Fruit fly (Drosophila melanogaster) whole organism, embryonic: ENCODE data around the gene CG5986.

Source experiments
- Bteb2 ChIP-seq: fragments of 200-800 bp; sonication (Bioruptor generic); optimal IDR thresholded peaks from 2 replicates; lab custom pipeline; 2016; ENCODE audit warnings: missing biosample characterization, missing genetic modification characterization
- CG10147 ChIP-seq: fragments of 200-800 bp; sonication (Bioruptor generic); optimal IDR thresholded peaks from 2 replicates; lab custom pipeline; 2019; ENCODE audit warnings: missing biosample characterization, mild to moderate bottlenecking, missing genetic modification characterization, moderate library complexity
- CG10431 ChIP-seq: fragments of 200-800 bp; sonication (Bioruptor generic); optimal IDR thresholded peaks from 3 replicates; lab custom pipeline; 2018; ENCODE audit warnings: missing biosample characterization, mild to moderate bottlenecking, missing genetic modification characterization
- CG10543 ChIP-seq: fragments of 200-800 bp; sonication (Bioruptor generic); optimal IDR thresholded peaks from 3 replicates; lab custom pipeline; 2017; ENCODE audit warnings: missing biosample characterization, mild to moderate bottlenecking, missing genetic modification characterization, moderate library complexity
- CG10565 ChIP-seq: fragments of 200-800 bp; sonication (Bioruptor generic); optimal IDR thresholded peaks from 3 replicates; lab custom pipeline; 2016; ENCODE audit warnings: missing biosample characterization, mild to moderate bottlenecking, missing genetic modification characterization
- CG11093 ChIP-seq: fragments of 200-800 bp; sonication (Bioruptor generic); IDR thresholded peaks from 3 replicates; pipeline ENCODE4 v1.3.6; 2022; ENCODE audit warnings: missing biosample characterization, missing genetic modification characterization
- CG12155 ChIP-seq: fragments of 200-800 bp; sonication (Bioruptor generic); optimal IDR thresholded peaks from 3 replicates; lab custom pipeline; 2016; ENCODE audit warnings: missing biosample characterization, missing genetic modification characterization
- CG13287 ChIP-seq: fragments of 200-800 bp; sonication (Bioruptor generic); IDR thresholded peaks from 2 replicates; pipeline ENCODE4 v1.3.6; 2022; ENCODE audit warnings: missing biosample characterization, missing genetic modification characterization; ENCODE audit not compliant: partially characterized antibody
- CG14014 ChIP-seq: fragments of 200-800 bp; sonication (Bioruptor generic); IDR thresholded peaks from 2 replicates; pipeline ENCODE4 v1.3.6; 2022; ENCODE audit warnings: missing biosample characterization, missing genetic modification characterization
- CG14710 ChIP-seq: fragments of 200-800 bp; sonication (Bioruptor generic); optimal IDR thresholded peaks from 3 replicates; lab custom pipeline; 2019; ENCODE audit warnings: missing biosample characterization, mild to moderate bottlenecking, missing genetic modification characterization, moderate library complexity
- CG15601 ChIP-seq: fragments of 200-800 bp; sonication (Bioruptor generic); optimal IDR thresholded peaks from 3 replicates; lab custom pipeline; 2019; ENCODE audit warnings: missing biosample characterization, mild to moderate bottlenecking, missing genetic modification characterization, moderate library complexity
- CG16813 ChIP-seq: fragments of 200-800 bp; sonication (Bioruptor generic); IDR thresholded peaks from 3 replicates; pipeline ENCODE4 v1.3.6; 2022; ENCODE audit warnings: missing biosample characterization, missing genetic modification characterization; ENCODE audit not compliant: partially characterized antibody
- CG17612 ChIP-seq: fragments of 200-800 bp; sonication (Bioruptor generic); IDR thresholded peaks from 2 replicates; pipeline ENCODE4 v1.3.6; 2022; ENCODE audit warnings: missing biosample characterization, missing genetic modification characterization
- CG18619 ChIP-seq: fragments of 200-800 bp; sonication (Bioruptor generic); optimal IDR thresholded peaks from 3 replicates; lab custom pipeline; 2017; ENCODE audit warnings: missing biosample characterization, mild to moderate bottlenecking, missing genetic modification characterization
- CG18764 ChIP-seq: fragments of 200-800 bp; sonication (Bioruptor generic); optimal IDR thresholded peaks from 3 replicates; lab custom pipeline; 2016; ENCODE audit warnings: missing biosample characterization, missing genetic modification characterization
- CG2116 ChIP-seq: fragments of 200-800 bp; sonication (Bioruptor generic); optimal IDR thresholded peaks from 3 replicates; lab custom pipeline; 2018; ENCODE audit warnings: missing biosample characterization, mild to moderate bottlenecking, missing genetic modification characterization
- CG30020 ChIP-seq: fragments of 200-800 bp; optimal IDR thresholded peaks from 2 replicates; lab custom pipeline; 2019; ENCODE audit warnings: missing biosample characterization, mild to moderate bottlenecking, missing genetic modification characterization, moderate library complexity
- CG32532 ChIP-seq: fragments of 200-800 bp; sonication (Bioruptor generic); IDR thresholded peaks from 2 replicates; pipeline ENCODE4 v1.3.6; 2022; ENCODE audit warnings: missing biosample characterization, missing genetic modification characterization
- CG3995 ChIP-seq: fragments of 200-800 bp; sonication (Bioruptor generic); optimal IDR thresholded peaks from 3 replicates; lab custom pipeline; 2016; ENCODE audit warnings: missing biosample characterization, missing genetic modification characterization
- CG43689 ChIP-seq: fragments of 200-800 bp; sonication (Bioruptor generic); IDR thresholded peaks from 2 replicates; pipeline ENCODE4 v1.3.6; 2022; ENCODE audit warnings: missing biosample characterization, missing genetic modification characterization
- CG4617 ChIP-seq: fragments of 200-800 bp; sonication (Bioruptor generic); optimal IDR thresholded peaks from 3 replicates; lab custom pipeline; 2016; ENCODE audit warnings: missing biosample characterization, missing genetic modification characterization, borderline replicate concordance
- CG7786 ChIP-seq: fragments of 200-800 bp; sonication (Bioruptor generic); optimal IDR thresholded peaks from 2 replicates; lab custom pipeline; 2016; ENCODE audit warnings: missing biosample characterization, missing genetic modification characterization
- CG8388 ChIP-seq: fragments of 200-800 bp; sonication (Bioruptor generic); optimal IDR thresholded peaks from 2 replicates; lab custom pipeline; 2019; ENCODE audit warnings: missing biosample characterization, mild to moderate bottlenecking, missing genetic modification characterization, moderate library complexity
- CG8478 ChIP-seq: fragments of >200 bp; optimal IDR thresholded peaks from 2 replicates; lab custom pipeline; 2018
- CG8944 ChIP-seq: fragments of 200-800 bp; sonication (Bioruptor generic); optimal IDR thresholded peaks from 3 replicates; lab custom pipeline; 2016; ENCODE audit warnings: missing biosample characterization, missing genetic modification characterization
- CG9797 ChIP-seq: fragments of 200-800 bp; sonication (Bioruptor generic); optimal IDR thresholded peaks from 3 replicates; lab custom pipeline; 2018; ENCODE audit warnings: missing biosample characterization, mild to moderate bottlenecking, missing genetic modification characterization
- Med ChIP-seq: fragments of 200-800 bp; sonication (Bioruptor generic); peaks from one replicate; lab custom pipeline; 2016; ENCODE audit warnings: missing biosample characterization, missing genetic modification characterization, mild to moderate bottlenecking, inconsistent platforms, moderate library complexity
- Scr ChIP-seq: fragments of 200-800 bp; sonication (Bioruptor generic); IDR thresholded peaks from 2 replicates; pipeline ENCODE4 v1.3.6; 2022; ENCODE audit warnings: missing biosample characterization, missing genetic modification characterization; ENCODE audit not compliant: partially characterized antibody
- Side ChIP-seq: fragments of 200-800 bp; sonication (Bioruptor generic); optimal IDR thresholded peaks from 2 replicates; lab custom pipeline; 2016; ENCODE audit warnings: missing biosample characterization, missing genetic modification characterization
- Sin3A ChIP-seq: fragments of >200 bp; optimal IDR thresholded peaks from 2 replicates; lab custom pipeline; 2018
- Six4 ChIP-seq: fragments of 200-800 bp; sonication (Bioruptor generic); optimal IDR thresholded peaks from 2 replicates; lab custom pipeline; 2016; ENCODE audit warnings: missing biosample characterization, missing genetic modification characterization
- ara ChIP-seq: fragments of 200-800 bp; sonication (Bioruptor generic); IDR thresholded peaks from 2 replicates; pipeline ENCODE4 v1.3.6; 2022; ENCODE audit warnings: missing biosample characterization, missing genetic modification characterization
- bsh ChIP-seq, 2 experiments: fragments of 200-800 bp; sonication (Bioruptor generic); optimal IDR thresholded peaks; 2 replicates each; lab custom pipeline; 2017 to 2018; ENCODE audit warnings: mild to moderate bottlenecking in 2 of 2, missing biosample characterization in 2 of 2, missing genetic modification characterization in 2 of 2, moderate library complexity in 1 of 2
- chinmo ChIP-seq: fragments of 200-800 bp; sonication (Bioruptor generic); IDR thresholded peaks from 4 replicates; pipeline ENCODE4 v1.3.6; 2022; ENCODE audit warnings: missing biosample characterization, missing genetic modification characterization; ENCODE audit not compliant: partially characterized antibody
- chn ChIP-seq: fragments of 200-800 bp; sonication (Bioruptor generic); optimal IDR thresholded peaks from 2 replicates; lab custom pipeline; 2016; ENCODE audit warnings: missing biosample characterization, missing genetic modification characterization
- corto ChIP-seq: fragments of 200-800 bp; sonication (Bioruptor generic); optimal IDR thresholded peaks from 2 replicates; lab custom pipeline; 2016; ENCODE audit warnings: missing biosample characterization, mild to moderate bottlenecking, missing genetic modification characterization, moderate library complexity
- dmrt11E ChIP-seq: fragments of 200-800 bp; sonication (Bioruptor generic); optimal IDR thresholded peaks from 3 replicates; lab custom pipeline; 2018; ENCODE audit warnings: missing biosample characterization, mild to moderate bottlenecking, missing genetic modification characterization, moderate library complexity
- ems ChIP-seq: fragments of 200-800 bp; sonication (Bioruptor generic); optimal IDR thresholded peaks from 3 replicates; lab custom pipeline; 2016; ENCODE audit warnings: missing biosample characterization, missing genetic modification characterization
- gem ChIP-seq: fragments of 200-800 bp; sonication (Bioruptor generic); optimal IDR thresholded peaks from 2 replicates; lab custom pipeline; 2019; ENCODE audit warnings: missing biosample characterization, mild to moderate bottlenecking, missing genetic modification characterization, moderate library complexity
- klu ChIP-seq: fragments of 200-800 bp; sonication (Bioruptor generic); IDR thresholded peaks from 2 replicates; pipeline ENCODE4 v1.3.6; 2022; ENCODE audit warnings: missing biosample characterization, missing genetic modification characterization
- lilli ChIP-seq: fragments of 200-800 bp; sonication (Bioruptor generic); optimal IDR thresholded peaks from 3 replicates; lab custom pipeline; 2016; ENCODE audit warnings: missing biosample characterization, missing genetic modification characterization
- mirr ChIP-seq: fragments of 200-800 bp; sonication (Bioruptor generic); optimal IDR thresholded peaks from 3 replicates; lab custom pipeline; 2018; ENCODE audit warnings: missing biosample characterization, mild to moderate bottlenecking, missing genetic modification characterization
- pnt ChIP-seq: fragments of 200-800 bp; sonication (Bioruptor generic); optimal IDR thresholded peaks from 3 replicates; lab custom pipeline; 2016; ENCODE audit warnings: missing biosample characterization, missing genetic modification characterization
- shn ChIP-seq: fragments of 200-800 bp; sonication (Bioruptor generic); optimal IDR thresholded peaks from 3 replicates; lab custom pipeline; 2016; ENCODE audit warnings: missing biosample characterization, missing genetic modification characterization
- sna ChIP-seq: fragments of 200-800 bp; sonication (Bioruptor generic); IDR thresholded peaks from 2 replicates; pipeline ENCODE4 v1.3.6; 2022; ENCODE audit warnings: missing biosample characterization, missing genetic modification characterization; ENCODE audit not compliant: partially characterized antibody
- sob ChIP-seq: fragments of 200-800 bp; sonication (Bioruptor generic); IDR thresholded peaks from 2 replicates; pipeline ENCODE4 v1.3.6; 2022; ENCODE audit warnings: missing biosample characterization, missing genetic modification characterization
- ssp ChIP-seq: fragments of 200-800 bp; sonication (Bioruptor generic); IDR thresholded peaks from 2 replicates; pipeline ENCODE4 v1.3.6; 2022; ENCODE audit warnings: missing biosample characterization, missing genetic modification characterization
- tin ChIP-seq: fragments of 200-800 bp; sonication (Bioruptor generic); optimal IDR thresholded peaks from 3 replicates; lab custom pipeline; 2016; ENCODE audit warnings: missing biosample characterization, missing genetic modification characterization
- usp ChIP-seq: fragments of >200 bp; optimal IDR thresholded peaks from 2 replicates; lab custom pipeline; 2017; ENCODE audit warnings: missing biosample characterization, missing genetic modification characterization
- z ChIP-seq: fragments of 200-800 bp; sonication (Bioruptor generic); IDR thresholded peaks from 3 replicates; pipeline ENCODE4 v1.3.6; 2022; ENCODE audit warnings: missing biosample characterization, missing genetic modification characterization
- zen ChIP-seq: fragments of 200-800 bp; sonication (Bioruptor generic); optimal IDR thresholded peaks from 3 replicates; lab custom pipeline; 2018; ENCODE audit warnings: missing biosample characterization, mild to moderate bottlenecking, missing genetic modification characterization, moderate library complexity

Gene CG5986

DNA sequence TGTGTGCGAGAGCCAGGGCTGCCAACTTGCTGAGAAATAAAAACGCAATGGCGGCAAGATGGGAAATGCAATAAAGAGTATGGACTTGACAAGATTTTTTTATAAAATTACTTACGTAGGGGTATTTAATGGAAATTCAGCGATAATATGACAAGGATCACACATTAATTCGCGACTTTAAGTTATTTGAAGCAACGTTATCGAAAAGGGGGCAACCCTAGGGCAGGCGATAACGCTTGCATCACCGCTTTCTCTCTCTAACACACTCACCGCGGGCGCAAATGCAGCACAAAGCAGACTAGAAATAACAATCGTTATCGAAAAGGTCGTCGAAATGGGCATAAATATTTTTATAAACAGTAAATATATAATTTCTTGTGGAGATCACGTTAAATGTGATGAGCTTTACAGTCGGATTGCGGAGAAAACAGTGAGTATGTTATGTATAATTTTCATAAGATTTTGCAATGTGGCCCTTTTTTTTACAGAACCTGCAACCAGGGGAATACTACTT, 465 bp downstream of the CG5986 start, which contains the start of gene Rox8 (continued):
- peak; percentile 16 for TF ChIP-seq shn (GFP tag; lab: Kevin White, UChicago)
- no peak for TF ChIP-seq usp (GFP tag; lab: Kevin White, UChicago)
- TF ChIP-seq CG14710 (tag; lab: Kevin White, UChicago) = peak; percentile 75
- TF ChIP-seq chn (GFP tag; lab: Kevin White, UChicago) = peak; percentile 25
- TF ChIP-seq ems (GFP tag; lab: Kevin White, UChicago) = peak; percentile 6
- peak; percentile 60 for TF ChIP-seq gem (tag; lab: Kevin White, UChicago)
- no peak for TF ChIP-seq CG11093 (GFP tag; lab: Robert Waterston, UW)
- TF ChIP-seq lilli (GFP tag; lab: Kevin White, UChicago) = peak; percentile 58
- TF ChIP-seq zen = peak; percentile 67
- TF ChIP-seq CG10431 (GFP tag; lab: Kevin White, UChicago) = peak; percentile 21
- TF ChIP-seq Six4 = no peak
- no peak for TF ChIP-seq CG10565 (GFP tag; lab: Kevin White, UChicago)
- no peak for TF ChIP-seq CG7786 (GFP tag; lab: Kevin White, UChicago)
- no peak for TF ChIP-seq z (GFP tag; lab: Robert Waterston, UW)
- no peak for TF ChIP-seq klu (GFP tag; lab: Robert Waterston, UW)
- peak; percentile 45 for TF ChIP-seq CG10147 (GFP tag; lab: Kevin White, UChicago)
- peak; percentile 99 for TF ChIP-seq chinmo (GFP tag; lab: Robert Waterston, UW)
- peak; percentile 59 for TF ChIP-seq CG12155 (GFP tag; lab: Kevin White, UChicago)
- peak; percentile 88 for TF ChIP-seq Sin3A (lab: Kevin White, UChicago)
- TF ChIP-seq CG8478 (lab: Kevin White, UChicago) = no peak
- TF ChIP-seq CG15601 (tag; lab: Kevin White, UChicago) = peak; percentile 21
- peak; percentile 70 for TF ChIP-seq CG30020 (tag; lab: Kevin White, UChicago)
- no peak for TF ChIP-seq sna (GFP tag; lab: Robert Waterston, UW)
- TF ChIP-seq bsh (GFP tag; optimal IDR thresholded peaks at IDR 0.05; lab: Kevin White, UChicago) = peak in 1 of 2 experiments; percentile 31
- TF ChIP-seq corto (GFP tag; lab: Kevin White, UChicago) = peak; percentile 54
- peak; percentile 50; the same call in 2 of the 3 replicates for TF ChIP-seq CG16813 (GFP tag; lab: Robert Waterston, UW)
- TF ChIP-seq CG10543 (GFP tag; lab: Kevin White, UChicago) = peak; percentile 76
- TF ChIP-seq Side (GFP tag; lab: Kevin White, UChicago) = peak; percentile 34
- TF ChIP-seq tin (GFP tag; lab: Kevin White, UChicago) = peak; percentile 37
- TF ChIP-seq CG9797 (GFP tag; lab: Kevin White, UChicago) = peak; percentile 61
- peak; percentile 89 for TF ChIP-seq Med
- TF ChIP-seq CG8388 (GFP tag; lab: Kevin White, UChicago) = peak; percentile 24
- TF ChIP-seq CG13287 (GFP tag; lab: Robert Waterston, UW) = peak; percentile 73
- TF ChIP-seq Scr (GFP tag; lab: Robert Waterston, UW) = peak; percentile 56
- TF ChIP-seq dmrt11E (tag; lab: Kevin White, UChicago) = peak; percentile 5
- TF ChIP-seq ara (GFP tag; lab: Robert Waterston, UW) = 0 out of 2 replicates have a peak, but pooled peaks have one; percentile 12
- TF ChIP-seq CG8944 (GFP tag; lab: Kevin White, UChicago) = no peak
- TF ChIP-seq ssp (GFP tag; lab: Robert Waterston, UW) = peak; percentile 27; the same call in 1 of the 2 replicates
- TF ChIP-seq pnt (GFP tag; lab: Kevin White, UChicago) = no peak
- TF ChIP-seq CG14014 = peak; percentile 40; the same call in 1 of the 2 replicates
- peak; percentile 82 for TF ChIP-seq CG4617
- peak; percentile 44 for TF ChIP-seq CG18619
- peak; percentile 47 for TF ChIP-seq CG3995 (GFP tag; lab: Kevin White, UChicago)
- no peak for TF ChIP-seq Bteb2 (GFP tag; lab: Kevin White, UChicago)
- peak; percentile 94 for TF ChIP-seq CG2116 (GFP tag; lab: Kevin White, UChicago)
- TF ChIP-seq CG32532 = peak; percentile 31; the same call in 1 of the 2 replicates
- TF ChIP-seq CG43689 (GFP tag; lab: Robert Waterston, UW) = no peak
- peak; percentile 22 for TF ChIP-seq CG18764 (GFP tag; lab: Kevin White, UChicago)
- peak; percentile 20 for TF ChIP-seq mirr (GFP tag; lab: Kevin White, UChicago)
- no peak for TF ChIP-seq CG17612 (GFP tag; lab: Robert Waterston, UW)
- 0 out of 2 replicates have a peak, but pooled peaks have one; percentile 10 for TF ChIP-seq sob (GFP tag; lab: Robert Waterston, UW)
